Fruit fly (Drosophila melanogaster) whole organism, prepupa: ENCODE results near the gene CG43800.
A peak's percentile ranks its signal among the peaks of the same experiment; 100 is the strongest.

Source experiments
- Eip75B ChIP-seq: fragments of 200-800 bp; sonication (Bioruptor generic); optimal IDR thresholded peaks from 3 replicates; lab custom pipeline; 2016; ENCODE audit warnings: missing biosample characterization, missing genetic modification characterization
- Hr39 ChIP-seq: fragments of 200-800 bp; sonication (Bioruptor generic); optimal IDR thresholded peaks from 2 replicates; lab custom pipeline; 2016; ENCODE audit warnings: missing biosample characterization, missing genetic modification characterization
- Smox ChIP-seq: fragments of 200-800 bp; sonication (Bioruptor generic); optimal IDR thresholded peaks from 3 replicates; lab custom pipeline; 2016; ENCODE audit warnings: missing biosample characterization, missing genetic modification characterization

DNA sequence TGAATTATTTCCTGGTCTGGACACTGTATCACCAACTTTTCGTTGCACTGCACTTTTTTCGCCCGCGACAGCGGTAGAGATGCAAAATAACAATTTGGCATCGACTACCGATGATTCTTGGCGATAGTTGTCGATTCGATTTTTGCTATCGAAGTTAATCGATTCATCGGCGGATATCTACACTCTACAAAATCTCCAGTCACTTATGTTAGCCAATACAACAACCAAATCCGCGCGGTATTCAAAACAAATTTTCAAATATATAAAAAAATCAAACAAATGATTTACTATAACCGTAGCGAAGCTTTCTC is 28.5 kb downstream of the CG43800 start, which contains the start of gene CG4502:
- no peak for TF ChIP-seq Hr39 (GFP tag; lab: Kevin White, UChicago)
- TF ChIP-seq Eip75B, result peak; percentile 46
- TF ChIP-seq Smox (GFP tag; lab: Kevin White, UChicago), result no peak
